Worm (Caenorhabditis elegans): Measurements from ENCODE around the gene osm-7.

DNA sequence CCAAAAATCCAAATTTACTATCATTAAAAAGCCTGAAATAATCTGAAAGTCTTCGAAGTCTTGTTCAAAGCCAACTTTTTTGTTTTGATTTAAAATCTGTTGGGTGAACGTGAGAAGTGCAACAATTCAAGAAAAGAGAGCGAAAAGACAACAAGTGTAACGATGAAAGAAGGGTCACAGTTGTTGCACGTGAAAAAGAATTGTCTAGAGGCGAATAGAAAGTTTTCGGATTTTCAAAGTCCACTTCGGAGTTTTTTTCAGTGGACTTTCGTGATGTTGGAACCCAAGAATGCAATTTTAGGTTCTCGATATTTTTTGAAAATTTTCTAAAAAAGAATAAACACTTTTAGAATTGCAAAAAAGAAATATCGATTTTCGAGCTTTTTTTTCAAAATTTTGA is 26.0 kb upstream of the osm-7 start:
- TF ChIP-seq ceh-16 (tag; optimal IDR thresholded peaks at IDR 0.05): no peak
- no peak for TF ChIP-seq elt-2 (tag; optimal IDR thresholded peaks at IDR 0.05)
- TF ChIP-seq ama-1 (optimal IDR thresholded peaks at IDR 0.05): peak; percentile 12
- no peak for TF ChIP-seq unc-62 (GFP tag; optimal IDR thresholded peaks at IDR 0.05)
- TF ChIP-seq nhr-23 (tag; optimal IDR thresholded peaks at IDR 0.05): no peak
- TF ChIP-seq pha-4 (tag; optimal IDR thresholded peaks at IDR 0.05): no peak
- TF ChIP-seq pqm-1 (tag; optimal IDR thresholded peaks at IDR 0.05): no peak
- no peak for TF ChIP-seq ztf-11 (tag; optimal IDR thresholded peaks at IDR 0.05)

Measured in whole organism, L3 larva.